Worm (Caenorhabditis elegans) whole organism, young adult: ENCODE results near the gene clec-163.
A peak's percentile ranks its signal among the peaks of the same experiment; 100 is the strongest.

Experiments used
- B0019.2 ChIP-seq: fragments of 200-800 bp; sonication (Bioruptor generic); conservative IDR thresholded peaks from 2 replicates; pipeline ENCODE4 v1.3.6; 2022; ENCODE audit warnings: missing genetic modification reagents, missing genetic modification characterization, missing compliant biosample characterization
- D2030.7 ChIP-seq: fragments of 200-800 bp; sonication (Bioruptor generic); IDR thresholded peaks from 2 replicates; pipeline ENCODE4 v1.3.6; 2022; ENCODE audit warnings: missing genetic modification reagents, missing genetic modification characterization, missing compliant biosample characterization
- F33H1.4 ChIP-seq: fragments of 200-800 bp; sonication (Bioruptor generic); IDR thresholded peaks from 2 replicates; pipeline ENCODE4 v1.3.6; 2022; ENCODE audit warnings: missing genetic modification reagents, missing genetic modification characterization, missing compliant biosample characterization
- F37B4.10 ChIP-seq: fragments of 200-800 bp; sonication (Bioruptor generic); IDR thresholded peaks from 2 replicates; pipeline ENCODE4 v1.3.6; 2022; ENCODE audit warnings: missing genetic modification characterization, missing compliant biosample characterization
- F49E8.2 ChIP-seq: sonication (generic microtip); optimal IDR thresholded peaks from 3 replicates; lab custom pipeline; 2017; ENCODE audit warnings: missing genetic modification characterization, mild to moderate bottlenecking, missing compliant biosample characterization, antibody characterized with exemption, moderate library complexity; ENCODE audit not compliant: insufficient read depth
- F57A8.1 ChIP-seq: fragments of 200-800 bp; sonication (Bioruptor generic); optimal IDR thresholded peaks from 2 replicates; lab custom pipeline; 2018; ENCODE audit warnings: mild to moderate bottlenecking, missing genetic modification characterization, moderate library complexity, missing compliant biosample characterization
- K11D2.4 ChIP-seq: fragments of 200-800 bp; sonication (Bioruptor generic); IDR thresholded peaks from 2 replicates; pipeline ENCODE4 v1.3.6; 2022; ENCODE audit warnings: missing genetic modification reagents, missing genetic modification characterization, missing compliant biosample characterization
- K12H6.12 ChIP-seq: fragments of 200-800 bp; sonication (Bioruptor generic); optimal IDR thresholded peaks from 2 replicates; lab custom pipeline; 2018; ENCODE audit warnings: mild to moderate bottlenecking, missing genetic modification characterization, missing compliant biosample characterization
- T07F8.4 ChIP-seq: sonication (generic microtip); optimal IDR thresholded peaks from 2 replicates; lab custom pipeline; 2016; ENCODE audit warnings: mild to moderate bottlenecking, missing genetic modification characterization, moderate library complexity, missing compliant biosample characterization
- T26A5.8 ChIP-seq: sonication (generic microtip); optimal IDR thresholded peaks from 2 replicates; lab custom pipeline; 2016; ENCODE audit warnings: missing genetic modification characterization, missing compliant biosample characterization
- Y67H2A.10 ChIP-seq: fragments of 200-800 bp; sonication (Bioruptor generic); conservative IDR thresholded peaks from 2 replicates; pipeline ENCODE4 v1.3.6; 2022; ENCODE audit warnings: missing genetic modification reagents, missing genetic modification characterization, missing compliant biosample characterization
- Y95B8A.8 ChIP-seq: fragments of 200-800 bp; sonication (Bioruptor generic); IDR thresholded peaks from 2 replicates; pipeline ENCODE4 v1.3.6; 2022; ENCODE audit warnings: missing genetic modification reagents, missing genetic modification characterization, missing compliant biosample characterization
- ama-1 ChIP-seq, 3 experiments: fragments of 150-350 bp in 1 of 3; sonication (generic microtip) in 2 of 3; optimal IDR thresholded peaks; 2 replicates each; lab custom pipeline; 2014 to 2018; ENCODE audit warnings: missing biosample characterization in 2 of 3, missing genetic modification characterization in 2 of 3, missing genetic modification reagents in 2 of 3
- atf-7 ChIP-seq: sonication (generic microtip); optimal IDR thresholded peaks from 2 replicates; lab custom pipeline; 2017; ENCODE audit warnings: mild to moderate bottlenecking, missing genetic modification characterization, missing compliant biosample characterization
- ccch-3 ChIP-seq: fragments of 200-800 bp; sonication (Bioruptor generic); optimal IDR thresholded peaks from 2 replicates; lab custom pipeline; 2018; ENCODE audit warnings: mild to moderate bottlenecking, missing genetic modification characterization, missing compliant biosample characterization
- ceh-100 ChIP-seq: fragments of 200-800 bp; sonication (Bioruptor generic); IDR thresholded peaks from 2 replicates; pipeline ENCODE4 v1.3.6; 2022; ENCODE audit warnings: missing genetic modification reagents, missing genetic modification characterization, missing compliant biosample characterization
- ceh-58 ChIP-seq: fragments of 200-800 bp; sonication (Bioruptor generic); IDR thresholded peaks from 2 replicates; pipeline ENCODE4 v1.3.6; 2022; ENCODE audit warnings: missing genetic modification characterization, missing compliant biosample characterization
- ceh-91 ChIP-seq: fragments of 200-800 bp; sonication (Bioruptor generic); IDR thresholded peaks from 2 replicates; pipeline ENCODE4 v1.3.6; 2022; ENCODE audit warnings: missing genetic modification reagents, missing genetic modification characterization, missing compliant biosample characterization
- dpff-1 ChIP-seq: sonication (generic microtip); optimal IDR thresholded peaks from 2 replicates; lab custom pipeline; 2017; ENCODE audit warnings: mild to moderate bottlenecking, missing genetic modification characterization, missing compliant biosample characterization
- dpl-1 ChIP-seq: fragments of 150-350 bp; optimal IDR thresholded peaks from 2 replicates; lab custom pipeline; 2014; ENCODE audit warnings: missing biosample characterization, missing genetic modification reagents, missing genetic modification characterization
- efl-1 ChIP-seq: fragments of 150-350 bp; optimal IDR thresholded peaks from 2 replicates; lab custom pipeline; 2014; ENCODE audit warnings: missing biosample characterization, missing genetic modification reagents, missing genetic modification characterization
- egl-18 ChIP-seq: fragments of 200-800 bp; sonication (Bioruptor generic); IDR thresholded peaks from 2 replicates; pipeline ENCODE4 v1.3.6; 2022; ENCODE audit warnings: missing genetic modification reagents, missing genetic modification characterization, missing compliant biosample characterization
- egl-44 ChIP-seq: fragments of 200-800 bp; sonication (Bioruptor generic); IDR thresholded peaks from 2 replicates; pipeline ENCODE4 v1.3.6; 2022; ENCODE audit warnings: missing genetic modification reagents, missing genetic modification characterization, missing compliant biosample characterization
- egrh-3 ChIP-seq: fragments of 200-800 bp; sonication (Bioruptor generic); IDR thresholded peaks from 2 replicates; pipeline ENCODE4 v1.3.6; 2022; ENCODE audit warnings: missing genetic modification reagents, missing genetic modification characterization, missing compliant biosample characterization
- ets-4 ChIP-seq: fragments of 200-800 bp; sonication (Bioruptor generic); optimal IDR thresholded peaks from 2 replicates; lab custom pipeline; 2018; ENCODE audit warnings: mild to moderate bottlenecking, missing genetic modification characterization, missing compliant biosample characterization
- fkh-3 ChIP-seq: sonication (generic microtip); optimal IDR thresholded peaks from 2 replicates; lab custom pipeline; 2016; ENCODE audit warnings: mild to moderate bottlenecking, missing genetic modification characterization, missing compliant biosample characterization
- hmg-1.2 ChIP-seq: fragments of 200-800 bp; sonication (Bioruptor generic); IDR thresholded peaks from 2 replicates; pipeline ENCODE4 v1.3.6; 2022; ENCODE audit warnings: missing genetic modification reagents, missing genetic modification characterization, missing compliant biosample characterization
- hrde-1 ChIP-seq: sonication (generic microtip); optimal IDR thresholded peaks from 2 replicates; lab custom pipeline; 2016; ENCODE audit warnings: missing genetic modification characterization, mild to moderate bottlenecking, missing compliant biosample characterization, moderate library complexity, missing genotype, missing genetic modification reagents, borderline replicate concordance
- let-607 ChIP-seq, 2 experiments: fragments of 200-800 bp in 1 of 2; sonication (Bioruptor generic) in 1 of 2; sonication (generic microtip) in 1 of 2; optimal IDR thresholded peaks; 2 replicates each; lab custom pipeline; 2016 to 2018; ENCODE audit warnings: mild to moderate bottlenecking in 2 of 2, missing compliant biosample characterization in 2 of 2, missing genetic modification characterization in 2 of 2, moderate library complexity in 2 of 2, missing genotype in 1 of 2
- lir-1 ChIP-seq: fragments of 200-800 bp; sonication (Bioruptor generic); conservative IDR thresholded peaks from 2 replicates; pipeline ENCODE4 v1.3.6; 2022; ENCODE audit warnings: missing genetic modification reagents, missing genetic modification characterization, missing compliant biosample characterization
- madf-3 ChIP-seq: fragments of 200-800 bp; sonication (Bioruptor generic); IDR thresholded peaks from 2 replicates; pipeline ENCODE4 v1.3.6; 2022; ENCODE audit warnings: missing genetic modification reagents, missing genetic modification characterization, missing compliant biosample characterization
- madf-6 ChIP-seq: fragments of 200-800 bp; sonication (Bioruptor generic); IDR thresholded peaks from 2 replicates; pipeline ENCODE4 v1.3.6; 2022; ENCODE audit warnings: missing genetic modification reagents, missing genetic modification characterization, missing compliant biosample characterization
- madf-8 ChIP-seq: fragments of 200-800 bp; sonication (Bioruptor generic); conservative IDR thresholded peaks from 2 replicates; pipeline ENCODE4 v1.3.6; 2022; ENCODE audit warnings: missing genetic modification reagents, missing genetic modification characterization, missing compliant biosample characterization
- mes-4 ChIP-seq: sonication (generic microtip); optimal IDR thresholded peaks from 2 replicates; lab custom pipeline; 2016; ENCODE audit warnings: missing genotype, missing genetic modification characterization, missing compliant biosample characterization
- mxl-1 ChIP-seq: sonication (generic microtip); optimal IDR thresholded peaks from 2 replicates; lab custom pipeline; 2016; ENCODE audit warnings: missing genetic modification characterization, missing compliant biosample characterization
- nhr-80 ChIP-seq: sonication (generic microtip); optimal IDR thresholded peaks from 2 replicates; lab custom pipeline; 2016; ENCODE audit warnings: missing genetic modification characterization, missing compliant biosample characterization
- pbrm-1 ChIP-seq: fragments of 200-800 bp; sonication (Bioruptor generic); IDR thresholded peaks from 2 replicates; pipeline ENCODE4 v1.3.6; 2022; ENCODE audit warnings: missing genetic modification reagents, missing genetic modification characterization, missing compliant biosample characterization
- rec-8 ChIP-seq, 2 experiments: sonication (generic microtip); optimal IDR thresholded peaks; 2 replicates each; lab custom pipeline; 2016; ENCODE audit warnings: mild to moderate bottlenecking in 2 of 2, missing genetic modification characterization in 2 of 2, missing genetic modification reagents in 2 of 2, missing genotype in 2 of 2, missing biosample characterization in 1 of 2, missing compliant biosample characterization in 1 of 2, moderate library complexity in 1 of 2
- repo-1 ChIP-seq: sonication (generic microtip); optimal IDR thresholded peaks from 2 replicates; lab custom pipeline; 2017; ENCODE audit warnings: mild to moderate bottlenecking, missing genetic modification characterization, missing compliant biosample characterization
- sdz-38 ChIP-seq: sonication (generic microtip); optimal IDR thresholded peaks from 2 replicates; lab custom pipeline; 2016; ENCODE audit warnings: missing genotype, missing genetic modification characterization, missing compliant biosample characterization
- sea-2 ChIP-seq: fragments of 200-800 bp; sonication (Bioruptor generic); IDR thresholded peaks from 2 replicates; pipeline ENCODE4 v1.3.6; 2022; ENCODE audit warnings: missing genetic modification characterization, missing compliant biosample characterization
- snpc-1.1 ChIP-seq: sonication (generic microtip); optimal IDR thresholded peaks from 2 replicates; lab custom pipeline; 2017; ENCODE audit warnings: missing genetic modification characterization, mild to moderate bottlenecking, missing compliant biosample characterization, antibody characterized with exemption, moderate library complexity, missing genotype, missing genetic modification reagents; ENCODE audit not compliant: insufficient read depth
- snpc-4 ChIP-seq, 5 experiments: fragments of 150-350 bp in 1 of 5; sonication (generic microtip) in 4 of 5; optimal IDR thresholded peaks; 2 replicates each; lab custom pipeline; 2014 to 2018; ENCODE audit warnings: missing genetic modification characterization in 5 of 5, missing biosample characterization in 3 of 5, antibody characterized with exemption in 2 of 5, mild to moderate bottlenecking in 2 of 5, missing compliant biosample characterization in 2 of 5, missing genotype in 2 of 5, moderate library complexity in 2 of 5, missing genetic modification reagents in 1 of 5
- somi-1 ChIP-seq: fragments of 200-800 bp; sonication (Bioruptor generic); optimal IDR thresholded peaks from 2 replicates; lab custom pipeline; 2018; ENCODE audit warnings: mild to moderate bottlenecking, missing genetic modification characterization, missing compliant biosample characterization
- tbp1 ChIP-seq: fragments of 200-800 bp; sonication (Bioruptor generic); optimal IDR thresholded peaks from 2 replicates; lab custom pipeline; 2018; ENCODE audit warnings: mild to moderate bottlenecking, missing genetic modification characterization, missing compliant biosample characterization
- tbx-9 ChIP-seq: sonication (generic microtip); optimal IDR thresholded peaks from 2 replicates; lab custom pipeline; 2016; ENCODE audit warnings: borderline replicate concordance, missing genetic modification characterization, inconsistent platforms, missing compliant biosample characterization
- ztf-3 ChIP-seq: fragments of 200-800 bp; sonication (Bioruptor generic); optimal IDR thresholded peaks from 2 replicates; lab custom pipeline; 2018; ENCODE audit warnings: mild to moderate bottlenecking, missing genetic modification characterization, missing compliant biosample characterization

clec-163 gene

ce11 chrIII:10807236-10807635 lies 13.1 kb downstream of the clec-163 start (continued):
- peak; percentile 92 for TF ChIP-seq ceh-91 (GFP tag; lab: Robert Waterston, UW)
- TF ChIP-seq T26A5.8 (tag; lab: Kevin White, UChicago), result no peak
- peak; percentile 99 for TF ChIP-seq madf-6 (GFP tag; lab: Robert Waterston, UW)
- no peak for TF ChIP-seq K12H6.12
- TF ChIP-seq sdz-38, result no peak
- peak; percentile 98 for TF ChIP-seq madf-8 (GFP tag; lab: Robert Waterston, UW)
- no peak for TF ChIP-seq repo-1 (tag; lab: Kevin White, UChicago)
- TF ChIP-seq dpff-1 (tag; lab: Kevin White, UChicago), result no peak
- peak; percentile 83 for TF ChIP-seq B0019.2
- TF ChIP-seq fkh-3 (tag; lab: Kevin White, UChicago), result no peak
- TF ChIP-seq Y67H2A.10, result peak; percentile 52; the same call in 1 of the 2 replicates
- peak; percentile 93 for TF ChIP-seq dpl-1 (GFP tag; lab: Kevin White, UChicago)
- TF ChIP-seq rec-8 (tag; optimal IDR thresholded peaks at IDR 0.05; lab: Kevin White, UChicago), result no peak
- no peak for TF ChIP-seq nhr-80 (tag; lab: Kevin White, UChicago)
- no peak for TF ChIP-seq egl-18 (GFP tag; lab: Robert Waterston, UW)
- no peak for TF ChIP-seq ama-1 (optimal IDR thresholded peaks at IDR 0.05; lab: Kevin White, UChicago)
- TF ChIP-seq ama-1 (GFP tag; optimal IDR thresholded peaks at IDR 0.05; lab: Kevin White, UChicago), result no peak
- no peak for TF ChIP-seq let-607 (tag; optimal IDR thresholded peaks at IDR 0.05; lab: Kevin White, UChicago)
- peak; percentile 90; the same call in 1 of the 2 replicates for TF ChIP-seq madf-3 (GFP tag; lab: Robert Waterston, UW)
- 0 out of 2 replicates have a peak, but pooled peaks have one; percentile 17 for TF ChIP-seq lir-1 (GFP tag; lab: Robert Waterston, UW)
- no peak for TF ChIP-seq F57A8.1 (GFP tag; lab: Kevin White, UChicago)
- peak; percentile 83 for TF ChIP-seq F49E8.2 (tag; lab: Kevin White, UChicago)
- TF ChIP-seq atf-7 (tag; lab: Kevin White, UChicago), result no peak
- no peak; the same call in 1 of the 2 replicates for TF ChIP-seq pbrm-1 (GFP tag; lab: Robert Waterston, UW)
- peak; percentile 99 for TF ChIP-seq efl-1
- TF ChIP-seq K11D2.4 (GFP tag; lab: Robert Waterston, UW), result no peak
- TF ChIP-seq ceh-100 (GFP tag; lab: Robert Waterston, UW), result peak; percentile 75
- TF ChIP-seq D2030.7 (GFP tag; lab: Robert Waterston, UW), result peak; percentile 96
- TF ChIP-seq ccch-3 (GFP tag; lab: Kevin White, UChicago), result no peak
- TF ChIP-seq mxl-1 (tag; lab: Kevin White, UChicago), result no peak
- TF ChIP-seq F33H1.4 (GFP tag; lab: Robert Waterston, UW), result peak; percentile 85
- peak; percentile 23 for TF ChIP-seq hrde-1
- TF ChIP-seq F37B4.10 (GFP tag; lab: Robert Waterston, UW), result no peak
- TF ChIP-seq hmg-1.2 (GFP tag; lab: Robert Waterston, UW), result peak; percentile 57; the same call in 1 of the 2 replicates
- no peak for TF ChIP-seq T07F8.4 (tag; lab: Kevin White, UChicago)
- no peak for TF ChIP-seq mes-4
- no peak for TF ChIP-seq tbx-9 (tag; lab: Kevin White, UChicago)
- no peak for TF ChIP-seq ceh-58 (GFP tag; lab: Robert Waterston, UW)
- TF ChIP-seq snpc-1.1 (tag; lab: Kevin White, UChicago), result peak; percentile 38
- TF ChIP-seq egl-44 (GFP tag; lab: Robert Waterston, UW), result no peak
- peak; percentile 41 for TF ChIP-seq tbp1 (GFP tag; lab: Kevin White, UChicago)
- peak; percentile 80; the same call in 1 of the 2 replicates for TF ChIP-seq Y95B8A.8 (GFP tag; lab: Robert Waterston, UW)
- TF ChIP-seq ets-4 (GFP tag; lab: Kevin White, UChicago), result no peak
- no peak for TF ChIP-seq ztf-3 (GFP tag; lab: Kevin White, UChicago)
- TF ChIP-seq snpc-4 (GFP tag; optimal IDR thresholded peaks at IDR 0.05; lab: Kevin White, UChicago), result no peak
- TF ChIP-seq snpc-4 (tag; optimal IDR thresholded peaks at IDR 0.05; lab: Kevin White, UChicago), result peak in 1 of 4 experiments; percentile 37
- TF ChIP-seq somi-1 (GFP tag; lab: Kevin White, UChicago), result no peak
- TF ChIP-seq egrh-3 (GFP tag; lab: Robert Waterston, UW), result no peak
- TF ChIP-seq sea-2, result no peak
